Worm (Caenorhabditis elegans) whole organism, L4 larva: ENCODE measurements around the gene C16C8.26.

Experiments used
- F49E8.2 ChIP-seq: sonication (generic microtip); optimal IDR thresholded peaks from 2 replicates; lab custom pipeline; 2016; ENCODE audit warnings: missing compliant biosample characterization, mild to moderate bottlenecking, missing genetic modification characterization, borderline replicate concordance
- ama-1 ChIP-seq: fragments of 150-350 bp; optimal IDR thresholded peaks from 2 replicates; lab custom pipeline; 2014; ENCODE audit warnings: inconsistent platforms, mixed read lengths
- daf-19 ChIP-seq: fragments of 200-800 bp; sonication (Bioruptor generic); conservative IDR thresholded peaks from 2 replicates; pipeline ENCODE4 v1.3.6; 2022; ENCODE audit warnings: missing genetic modification characterization, missing compliant biosample characterization
- hlh-11 ChIP-seq: fragments of 200-800 bp; sonication (Bioruptor generic); optimal IDR thresholded peaks from 2 replicates; lab custom pipeline; 2018; ENCODE audit warnings: mild to moderate bottlenecking, missing genetic modification characterization, missing compliant biosample characterization
- hmg-1.1 ChIP-seq: fragments of 200-800 bp; sonication (Bioruptor generic); IDR thresholded peaks from 2 replicates; pipeline ENCODE4 v1.3.6; 2022; ENCODE audit warnings: missing genetic modification reagents, missing genetic modification characterization, missing compliant biosample characterization
- lir-3 ChIP-seq: sonication (generic microtip); optimal IDR thresholded peaks from 2 replicates; lab custom pipeline; 2016; ENCODE audit warnings: mild to moderate bottlenecking, missing genetic modification characterization, missing compliant biosample characterization
- lsy-2 ChIP-seq, 2 experiments: fragments of 150-350 bp in 1 of 2; sonication (generic microtip) in 1 of 2; optimal IDR thresholded peaks; 2 replicates each; lab custom pipeline; 2014 to 2017; ENCODE audit warnings: missing biosample characterization in 2 of 2, missing genetic modification characterization in 2 of 2
- nhr-76 ChIP-seq: fragments of 150-350 bp; optimal IDR thresholded peaks from 2 replicates; lab custom pipeline; 2014; ENCODE audit warnings: missing biosample characterization, missing genetic modification characterization
- snpc-4 ChIP-seq: fragments of 150-350 bp; optimal IDR thresholded peaks from 2 replicates; lab custom pipeline; 2014; ENCODE audit warnings: missing biosample characterization, missing genetic modification characterization
- spr-1 ChIP-seq: sonication (generic microtip); optimal IDR thresholded peaks from 2 replicates; lab custom pipeline; 2016; ENCODE audit warnings: mild to moderate bottlenecking, missing genetic modification characterization, missing compliant biosample characterization
- spr-3 ChIP-seq: fragments of 200-800 bp; sonication (Bioruptor generic); optimal IDR thresholded peaks from 2 replicates; lab custom pipeline; 2018; ENCODE audit warnings: mild to moderate bottlenecking, missing genetic modification characterization, missing compliant biosample characterization
- zag-1 ChIP-seq: fragments of 150-350 bp; optimal IDR thresholded peaks from 2 replicates; lab custom pipeline; 2014; ENCODE audit warnings: missing biosample characterization, missing genetic modification characterization

- TF ChIP-seq lir-3 (tag; lab: Kevin White, UChicago) (no peak), hmg-1.1 (GFP tag; lab: Robert Waterston, UW) (no peak), hlh-11 (no peak), zag-1 (tag; lab: Kevin White, UChicago) (no peak), spr-1 (tag; lab: Kevin White, UChicago) (no peak), F49E8.2 (tag; lab: Kevin White, UChicago) (no peak), ama-1 (lab: Kevin White, UChicago) (no peak), lsy-2 (tag; optimal IDR thresholded peaks at IDR 0.05; lab: Kevin White, UChicago) (no peak), nhr-76 (no peak), spr-3 (GFP tag; lab: Kevin White, UChicago) (no peak), daf-19 (no peak), snpc-4 (tag; lab: Kevin White, UChicago) (no peak)
These were observed 13.8 kb downstream of the C16C8.26 start, which contains the start of gene C16C8.4 for ce11 chrII:3444280-3444679.
